Fruit fly (Drosophila melanogaster) whole organism, embryonic: ENCODE data around the gene mRpL55.

Source experiments
- BtbVII ChIP-seq: fragments of 200-800 bp; sonication (Bioruptor generic); optimal IDR thresholded peaks from 3 replicates; lab custom pipeline; 2017; ENCODE audit warnings: missing biosample characterization, mild to moderate bottlenecking, missing genetic modification characterization
- CG1024 ChIP-seq: fragments of 200-800 bp; sonication (Bioruptor generic); IDR thresholded peaks from 2 replicates; pipeline ENCODE4 v1.3.6; 2022; ENCODE audit warnings: missing biosample characterization, missing genetic modification characterization
- CG10462 ChIP-seq: fragments of 200-800 bp; sonication (Bioruptor generic); optimal IDR thresholded peaks from 2 replicates; lab custom pipeline; 2016; ENCODE audit warnings: missing biosample characterization, missing genetic modification characterization
- CG11398 ChIP-seq: fragments of 200-800 bp; sonication (Bioruptor generic); optimal IDR thresholded peaks from 2 replicates; lab custom pipeline; 2016; ENCODE audit warnings: missing biosample characterization, missing genetic modification characterization
- CG11456 ChIP-seq: fragments of 200-800 bp; sonication (Bioruptor generic); IDR thresholded peaks from 3 replicates; pipeline ENCODE4 v1.3.6; 2022; ENCODE audit warnings: missing biosample characterization, missing genetic modification characterization
- CG12219 ChIP-seq: fragments of 200-800 bp; sonication (Bioruptor generic); optimal IDR thresholded peaks from 3 replicates; lab custom pipeline; 2018; ENCODE audit warnings: missing biosample characterization, mild to moderate bottlenecking, missing genetic modification characterization
- CG1233 ChIP-seq: fragments of 200-800 bp; sonication (Bioruptor generic); optimal IDR thresholded peaks from 4 replicates; lab custom pipeline; 2018; ENCODE audit warnings: missing biosample characterization, mild to moderate bottlenecking, missing genetic modification characterization
- CG12769 ChIP-seq: fragments of 200-800 bp; sonication (Bioruptor generic); optimal IDR thresholded peaks from 2 replicates; lab custom pipeline; 2019; ENCODE audit warnings: missing biosample characterization, mild to moderate bottlenecking, missing genetic modification characterization, moderate library complexity
- CG15269 ChIP-seq: fragments of 200-800 bp; sonication (Bioruptor generic); optimal IDR thresholded peaks from 2 replicates; lab custom pipeline; 2018; ENCODE audit warnings: missing biosample characterization, mild to moderate bottlenecking, missing genetic modification characterization, moderate library complexity
- CG15479 ChIP-seq: fragments of 200-800 bp; sonication (Bioruptor generic); optimal IDR thresholded peaks from 3 replicates; lab custom pipeline; 2019; ENCODE audit warnings: missing biosample characterization, mild to moderate bottlenecking, missing genetic modification characterization, moderate library complexity
- CG16863 ChIP-seq: fragments of 200-800 bp; sonication (Bioruptor generic); optimal IDR thresholded peaks from 3 replicates; lab custom pipeline; 2016; ENCODE audit warnings: missing biosample characterization, missing genetic modification characterization
- CG17359 ChIP-seq: fragments of 200-800 bp; sonication (Bioruptor generic); optimal IDR thresholded peaks from 3 replicates; lab custom pipeline; 2018; ENCODE audit warnings: missing biosample characterization, mild to moderate bottlenecking, missing genetic modification characterization, moderate library complexity
- CG30020 ChIP-seq: fragments of 200-800 bp; optimal IDR thresholded peaks from 2 replicates; lab custom pipeline; 2019; ENCODE audit warnings: missing biosample characterization, mild to moderate bottlenecking, missing genetic modification characterization, moderate library complexity
- CG34376 ChIP-seq: fragments of 200-800 bp; sonication (Bioruptor generic); optimal IDR thresholded peaks from 2 replicates; lab custom pipeline; 2018; ENCODE audit warnings: missing biosample characterization, mild to moderate bottlenecking, missing genetic modification characterization
- CG3726 ChIP-seq: fragments of 200-800 bp; sonication (Bioruptor generic); IDR thresholded peaks from 3 replicates; pipeline ENCODE4, ENCODE4 v1.3.6; 2022; ENCODE audit warnings: missing biosample characterization, missing genetic modification characterization
- CG4707 ChIP-seq: fragments of 200-800 bp; sonication (Bioruptor generic); optimal IDR thresholded peaks from 2 replicates; lab custom pipeline; 2018; ENCODE audit warnings: missing biosample characterization, mild to moderate bottlenecking, missing genetic modification characterization, moderate library complexity
- CG7357 ChIP-seq: fragments of 200-800 bp; sonication (Bioruptor generic); IDR thresholded peaks from 3 replicates; pipeline ENCODE4 v1.3.6; 2022; ENCODE audit warnings: missing biosample characterization, missing genetic modification characterization
- CG7928 ChIP-seq: fragments of 200-800 bp; sonication (Bioruptor generic); optimal IDR thresholded peaks from 2 replicates; lab custom pipeline; 2017; ENCODE audit warnings: missing biosample characterization, mild to moderate bottlenecking, missing genetic modification characterization
- CG8359 ChIP-seq: fragments of 200-800 bp; sonication (Bioruptor generic); optimal IDR thresholded peaks from 2 replicates; lab custom pipeline; 2017; ENCODE audit warnings: missing biosample characterization, mild to moderate bottlenecking, missing genetic modification characterization, borderline replicate concordance
- CG8478 ChIP-seq: fragments of >200 bp; optimal IDR thresholded peaks from 2 replicates; lab custom pipeline; 2018
- CG9727 ChIP-seq: fragments of 200-800 bp; sonication (Bioruptor generic); optimal IDR thresholded peaks from 3 replicates; lab custom pipeline; 2017; ENCODE audit warnings: missing biosample characterization, mild to moderate bottlenecking, missing genetic modification characterization
- Camta ChIP-seq: fragments of 200-800 bp; sonication (Bioruptor generic); optimal IDR thresholded peaks from 2 replicates; lab custom pipeline; 2016; ENCODE audit warnings: missing biosample characterization, missing genetic modification characterization
- Chrac-16 ChIP-seq: fragments of 200-800 bp; sonication (Bioruptor generic); optimal IDR thresholded peaks from 3 replicates; lab custom pipeline; 2016; ENCODE audit warnings: missing biosample characterization, missing genetic modification characterization
- Dip3 ChIP-seq: fragments of 200-800 bp; sonication (Bioruptor generic); optimal IDR thresholded peaks from 3 replicates; lab custom pipeline; 2016; ENCODE audit warnings: missing biosample characterization, missing genetic modification characterization
- HHEX ChIP-seq: fragments of 200-800 bp; sonication (Bioruptor generic); optimal IDR thresholded peaks from 3 replicates; lab custom pipeline; 2017; ENCODE audit warnings: missing biosample characterization, mild to moderate bottlenecking, missing genetic modification characterization, missing genetic modification reagents
- HLH3B ChIP-seq: fragments of 200-800 bp; sonication (Bioruptor generic); IDR thresholded peaks from 2 replicates; pipeline ENCODE4 v1.3.6; 2022; ENCODE audit warnings: missing biosample characterization, missing genetic modification characterization
- HLHmδ ChIP-seq: fragments of 200-800 bp; sonication (Bioruptor generic); optimal IDR thresholded peaks from 2 replicates; lab custom pipeline; 2018; ENCODE audit warnings: missing biosample characterization, mild to moderate bottlenecking, missing genetic modification characterization, moderate library complexity
- Mrtf ChIP-seq: fragments of 200-800 bp; sonication (Bioruptor generic); IDR thresholded peaks from 3 replicates; pipeline ENCODE4 v1.3.6; 2022; ENCODE audit warnings: missing biosample characterization, missing genetic modification characterization
- NC2α ChIP-seq: fragments of 200-800 bp; sonication (Bioruptor generic); optimal IDR thresholded peaks from 2 replicates; lab custom pipeline; 2016; ENCODE audit warnings: missing biosample characterization, missing genetic modification characterization
- Nf-YA ChIP-seq: fragments of 200-800 bp; sonication (Bioruptor generic); IDR thresholded peaks from 2 replicates; pipeline ENCODE4 v1.3.6; 2022; ENCODE audit warnings: missing biosample characterization, missing genetic modification characterization
- az2 ChIP-seq: fragments of 200-800 bp; sonication (Bioruptor generic); optimal IDR thresholded peaks from 3 replicates; lab custom pipeline; 2016; ENCODE audit warnings: missing biosample characterization, missing genetic modification characterization
- chif ChIP-seq, 2 experiments: fragments of 200-800 bp; sonication (Bioruptor generic); optimal IDR thresholded peaks; 3 replicates each; lab custom pipeline; 2016; ENCODE audit warnings: missing biosample characterization in 2 of 2, missing genetic modification characterization in 2 of 2
- croc ChIP-seq: fragments of 200-800 bp; sonication (Bioruptor generic); conservative IDR thresholded peaks from 3 replicates; pipeline ENCODE4 v1.3.6; 2022; ENCODE audit warnings: missing biosample characterization, missing genetic modification characterization
- dimm ChIP-seq: fragments of 200-800 bp; sonication (Bioruptor generic); IDR thresholded peaks from 2 replicates; pipeline ENCODE4 v1.3.6; 2022; ENCODE audit warnings: missing biosample characterization, missing genetic modification characterization
- dmrt11E ChIP-seq: fragments of 200-800 bp; sonication (Bioruptor generic); optimal IDR thresholded peaks from 3 replicates; lab custom pipeline; 2018; ENCODE audit warnings: missing biosample characterization, mild to moderate bottlenecking, missing genetic modification characterization, moderate library complexity
- dmrt99B ChIP-seq: fragments of 200-800 bp; sonication (Bioruptor generic); optimal IDR thresholded peaks from 2 replicates; lab custom pipeline; 2018; ENCODE audit warnings: missing biosample characterization, mild to moderate bottlenecking, missing genetic modification characterization, moderate library complexity
- eyg ChIP-seq: fragments of 200-800 bp; sonication (Bioruptor generic); optimal IDR thresholded peaks from 3 replicates; lab custom pipeline; 2016; ENCODE audit warnings: missing biosample characterization, missing genetic modification characterization
- fd64A ChIP-seq: fragments of 200-800 bp; sonication (Bioruptor generic); optimal IDR thresholded peaks from 3 replicates; lab custom pipeline; 2018; ENCODE audit warnings: missing biosample characterization, mild to moderate bottlenecking, missing genetic modification characterization
- gem ChIP-seq: fragments of 200-800 bp; sonication (Bioruptor generic); optimal IDR thresholded peaks from 2 replicates; lab custom pipeline; 2019; ENCODE audit warnings: missing biosample characterization, mild to moderate bottlenecking, missing genetic modification characterization, moderate library complexity
- hb ChIP-seq: fragments of 200-800 bp; sonication (Bioruptor generic); IDR thresholded peaks from 3 replicates; pipeline ENCODE4 v1.3.6; 2022; ENCODE audit warnings: missing biosample characterization, missing genetic modification characterization; ENCODE audit not compliant: partially characterized antibody
- ind ChIP-seq: fragments of 200-800 bp; sonication (Bioruptor generic); optimal IDR thresholded peaks from 3 replicates; lab custom pipeline; 2016; ENCODE audit warnings: missing biosample characterization, missing genetic modification characterization
- inv ChIP-seq: fragments of 200-800 bp; sonication (Bioruptor generic); IDR thresholded peaks from 2 replicates; pipeline ENCODE4 v1.3.6; 2022; ENCODE audit warnings: missing biosample characterization, missing genetic modification characterization; ENCODE audit not compliant: partially characterized antibody
- jumu ChIP-seq: fragments of 200-800 bp; sonication (Bioruptor generic); optimal IDR thresholded peaks from 3 replicates; lab custom pipeline; 2016; ENCODE audit warnings: missing biosample characterization, missing genetic modification characterization
- knrl ChIP-seq: fragments of 200-800 bp; sonication (Bioruptor generic); IDR thresholded peaks from 3 replicates; pipeline ENCODE4 v1.3.6; 2022; ENCODE audit warnings: missing biosample characterization, missing genetic modification characterization; ENCODE audit not compliant: partially characterized antibody
- nerfin-2 ChIP-seq: fragments of 200-800 bp; sonication (Bioruptor generic); IDR thresholded peaks from 2 replicates; pipeline ENCODE4 v1.3.6; 2022; ENCODE audit warnings: missing biosample characterization, missing genetic modification characterization; ENCODE audit not compliant: partially characterized antibody
- pho ChIP-seq: fragments of 200-800 bp; sonication (Bioruptor generic); optimal IDR thresholded peaks from 2 replicates; lab custom pipeline; 2016; ENCODE audit warnings: missing biosample characterization, missing genetic modification characterization
- rib ChIP-seq: fragments of 200-800 bp; sonication (Bioruptor generic); IDR thresholded peaks from 2 replicates; pipeline ENCODE4 v1.3.6; 2022; ENCODE audit warnings: missing biosample characterization, missing genetic modification characterization
- tll ChIP-seq, 2 experiments: fragments of 200-800 bp in 1 of 2; fragments of >200 bp in 1 of 2; sonication (Bioruptor generic) in 1 of 2; optimal IDR thresholded peaks; 2 replicates each; lab custom pipeline; 2017 to 2019; ENCODE audit warnings: missing biosample characterization in 2 of 2, missing genetic modification characterization in 2 of 2, mild to moderate bottlenecking in 1 of 2, moderate library complexity in 1 of 2
- toy ChIP-seq: fragments of 200-800 bp; sonication (Bioruptor generic); IDR thresholded peaks from 2 replicates; pipeline ENCODE4 v1.3.6; 2022; ENCODE audit warnings: missing biosample characterization, missing genetic modification characterization
- tup ChIP-seq: fragments of 200-800 bp; sonication (Bioruptor generic); optimal IDR thresholded peaks from 2 replicates; lab custom pipeline; 2016; ENCODE audit warnings: missing biosample characterization, mild to moderate bottlenecking, missing genetic modification characterization, moderate library complexity
- z ChIP-seq: fragments of 200-800 bp; sonication (Bioruptor generic); IDR thresholded peaks from 3 replicates; pipeline ENCODE4 v1.3.6; 2022; ENCODE audit warnings: missing biosample characterization, missing genetic modification characterization
- zfh1 ChIP-seq: fragments of 200-800 bp; sonication (Bioruptor generic); IDR thresholded peaks from 3 replicates; pipeline ENCODE4 v1.3.6; 2022; ENCODE audit warnings: missing biosample characterization, missing genetic modification characterization

mRpL55 gene

dm6 chr3R:19108126-19108525 is 13.4 kb upstream of the mRpL55 start (continued):
- TF ChIP-seq hb: no peak
- TF ChIP-seq ind (GFP tag; lab: Kevin White, UChicago): no peak
- TF ChIP-seq CG11398: no peak
- TF ChIP-seq CG11456 (GFP tag; lab: Robert Waterston, UW): no peak
- TF ChIP-seq CG17359 (tag; lab: Kevin White, UChicago): peak; percentile 4
- TF ChIP-seq dmrt11E (tag; lab: Kevin White, UChicago): peak; percentile 38
- TF ChIP-seq inv (GFP tag; lab: Robert Waterston, UW): no peak
- TF ChIP-seq Nf-YA (GFP tag; lab: Robert Waterston, UW): no peak
- no peak for TF ChIP-seq knrl (GFP tag; lab: Robert Waterston, UW)
- no peak for TF ChIP-seq CG10462
- TF ChIP-seq dimm (GFP tag; lab: Robert Waterston, UW): no peak
- no peak for TF ChIP-seq rib (GFP tag; lab: Robert Waterston, UW)
- no peak for TF ChIP-seq CG30020 (tag; lab: Kevin White, UChicago)
- no peak for TF ChIP-seq Dip3 (GFP tag; lab: Kevin White, UChicago)
- TF ChIP-seq z: no peak
- TF ChIP-seq CG15269 (tag; lab: Kevin White, UChicago): no peak
- TF ChIP-seq dmrt99B (tag; lab: Kevin White, UChicago): no peak
- no peak for TF ChIP-seq toy (GFP tag; lab: Robert Waterston, UW)
- TF ChIP-seq eyg (GFP tag; lab: Kevin White, UChicago): no peak
- TF ChIP-seq HHEX (GFP tag; lab: Kevin White, UChicago): no peak
- no peak for TF ChIP-seq CG8478
- no peak for TF ChIP-seq CG15479 (GFP tag; lab: Kevin White, UChicago)
- no peak for TF ChIP-seq Mrtf (GFP tag; lab: Robert Waterston, UW)
- peak; percentile 37 for TF ChIP-seq gem
- TF ChIP-seq HLHmδ (GFP tag; lab: Kevin White, UChicago): no peak
- no peak for TF ChIP-seq tup
- TF ChIP-seq Camta: no peak
- no peak for TF ChIP-seq nerfin-2 (GFP tag; lab: Robert Waterston, UW)
- no peak for TF ChIP-seq CG9727 (GFP tag; lab: Kevin White, UChicago)
- no peak for TF ChIP-seq CG12769 (tag; lab: Kevin White, UChicago)
- TF ChIP-seq CG12219 (GFP tag; lab: Kevin White, UChicago): no peak
- peak; percentile 6 for TF ChIP-seq az2 (GFP tag; lab: Kevin White, UChicago)
- no peak for TF ChIP-seq CG3726
- 0 out of 2 replicates have a peak, but pooled peaks have one; percentile 19 for TF ChIP-seq HLH3B (GFP tag; lab: Robert Waterston, UW)
- TF ChIP-seq chif (GFP tag; optimal IDR thresholded peaks at IDR 0.05; lab: Kevin White, UChicago): peak in 1 of 2 experiments; percentile 37
- no peak for TF ChIP-seq croc (GFP tag; lab: Robert Waterston, UW)
- peak; percentile 25 for TF ChIP-seq Chrac-16
- TF ChIP-seq pho (GFP tag; lab: Kevin White, UChicago): no peak
- no peak for TF ChIP-seq CG4707 (GFP tag; lab: Kevin White, UChicago)
- TF ChIP-seq CG1233 (GFP tag; lab: Kevin White, UChicago): no peak
- no peak for TF ChIP-seq BtbVII (GFP tag; lab: Kevin White, UChicago)
- no peak for TF ChIP-seq CG7928 (GFP tag; lab: Kevin White, UChicago)
- no peak for TF ChIP-seq CG7357
- peak; percentile 60; the same call in 2 of the 3 replicates for TF ChIP-seq zfh1 (GFP tag; lab: Robert Waterston, UW)
- no peak for TF ChIP-seq CG34376 (GFP tag; lab: Kevin White, UChicago)
- TF ChIP-seq CG1024: no peak
- no peak for TF ChIP-seq jumu
- TF ChIP-seq fd64A (GFP tag; lab: Kevin White, UChicago): no peak
- TF ChIP-seq CG16863 (GFP tag; lab: Kevin White, UChicago): no peak
- no peak for TF ChIP-seq CG8359 (GFP tag; lab: Kevin White, UChicago)
- no peak for TF ChIP-seq tll (GFP tag; optimal IDR thresholded peaks at IDR 0.05; lab: Kevin White, UChicago)
- no peak for TF ChIP-seq NC2α (GFP tag; lab: Kevin White, UChicago)
